Fruit fly (Drosophila melanogaster) whole organism, embryonic: ENCODE results near the gene gukh.

Source experiments
- CG11398 ChIP-seq: fragments of 200-800 bp; sonication (Bioruptor generic); optimal IDR thresholded peaks from 2 replicates; lab custom pipeline; 2016; ENCODE audit warnings: missing biosample characterization, missing genetic modification characterization
- CG12104 ChIP-seq: fragments of 200-800 bp; sonication (Bioruptor generic); optimal IDR thresholded peaks from 3 replicates; lab custom pipeline; 2016; ENCODE audit warnings: missing biosample characterization, missing genetic modification characterization
- CG13123 ChIP-seq: fragments of 200-800 bp; sonication (Bioruptor generic); optimal IDR thresholded peaks from 2 replicates; lab custom pipeline; 2016; ENCODE audit warnings: missing biosample characterization, missing genetic modification characterization
- CG15601 ChIP-seq: fragments of 200-800 bp; sonication (Bioruptor generic); optimal IDR thresholded peaks from 3 replicates; lab custom pipeline; 2019; ENCODE audit warnings: missing biosample characterization, mild to moderate bottlenecking, missing genetic modification characterization, moderate library complexity
- CG16863 ChIP-seq: fragments of 200-800 bp; sonication (Bioruptor generic); optimal IDR thresholded peaks from 3 replicates; lab custom pipeline; 2016; ENCODE audit warnings: missing biosample characterization, missing genetic modification characterization
- CG17568 ChIP-seq: fragments of 200-800 bp; sonication (Bioruptor generic); optimal IDR thresholded peaks from 2 replicates; lab custom pipeline; 2018; ENCODE audit warnings: missing biosample characterization, mild to moderate bottlenecking, missing genetic modification characterization, moderate library complexity
- CG2116 ChIP-seq: fragments of 200-800 bp; sonication (Bioruptor generic); optimal IDR thresholded peaks from 3 replicates; lab custom pipeline; 2018; ENCODE audit warnings: missing biosample characterization, mild to moderate bottlenecking, missing genetic modification characterization
- CG2712 ChIP-seq: fragments of 200-800 bp; optimal IDR thresholded peaks from 3 replicates; lab custom pipeline; 2019; ENCODE audit warnings: missing biosample characterization, mild to moderate bottlenecking, missing genetic modification characterization, moderate library complexity
- CG34376 ChIP-seq: fragments of 200-800 bp; sonication (Bioruptor generic); optimal IDR thresholded peaks from 2 replicates; lab custom pipeline; 2018; ENCODE audit warnings: missing biosample characterization, mild to moderate bottlenecking, missing genetic modification characterization
- CG3995 ChIP-seq: fragments of 200-800 bp; sonication (Bioruptor generic); optimal IDR thresholded peaks from 3 replicates; lab custom pipeline; 2016; ENCODE audit warnings: missing biosample characterization, missing genetic modification characterization
- CG43689 ChIP-seq: fragments of 200-800 bp; sonication (Bioruptor generic); IDR thresholded peaks from 2 replicates; pipeline ENCODE4 v1.3.6; 2022; ENCODE audit warnings: missing biosample characterization, missing genetic modification characterization
- CG4820 ChIP-seq: fragments of 200-800 bp; sonication (Bioruptor generic); optimal IDR thresholded peaks from 3 replicates; lab custom pipeline; 2016; ENCODE audit warnings: missing biosample characterization, missing genetic modification characterization
- CG5953 ChIP-seq: fragments of 200-800 bp; sonication (Bioruptor generic); IDR thresholded peaks from 2 replicates; pipeline ENCODE4 v1.3.6; 2022; ENCODE audit warnings: missing biosample characterization, missing genetic modification characterization
- CG6175 ChIP-seq: fragments of 200-800 bp; sonication (Bioruptor generic); IDR thresholded peaks from 3 replicates; pipeline ENCODE4 v1.3.6; 2022; ENCODE audit warnings: missing biosample characterization, missing genetic modification characterization
- CG7928 ChIP-seq: fragments of 200-800 bp; sonication (Bioruptor generic); optimal IDR thresholded peaks from 2 replicates; lab custom pipeline; 2017; ENCODE audit warnings: missing biosample characterization, mild to moderate bottlenecking, missing genetic modification characterization
- CG8089 ChIP-seq: fragments of 200-800 bp; sonication (Bioruptor generic); optimal IDR thresholded peaks from 3 replicates; lab custom pipeline; 2016; ENCODE audit warnings: missing biosample characterization, missing genetic modification characterization
- CG8290 ChIP-seq, 3 experiments: fragments of 200-800 bp; sonication (Bioruptor generic); optimal IDR thresholded peaks; 2 replicates each; lab custom pipeline; 2016 to 2019; ENCODE audit warnings: missing biosample characterization in 3 of 3, missing genetic modification characterization in 3 of 3, mild to moderate bottlenecking in 2 of 3, moderate library complexity in 1 of 3
- CG8388 ChIP-seq: fragments of 200-800 bp; sonication (Bioruptor generic); optimal IDR thresholded peaks from 2 replicates; lab custom pipeline; 2019; ENCODE audit warnings: missing biosample characterization, mild to moderate bottlenecking, missing genetic modification characterization, moderate library complexity
- CHES-1-like ChIP-seq: fragments of 200-800 bp; sonication (Bioruptor generic); optimal IDR thresholded peaks from 2 replicates; lab custom pipeline; 2016; ENCODE audit warnings: missing biosample characterization, missing genetic modification characterization
- E2f1 ChIP-seq: fragments of 200-800 bp; sonication (Bioruptor generic); IDR thresholded peaks from 2 replicates; pipeline ENCODE4 v1.3.6; 2022; ENCODE audit warnings: missing biosample characterization, missing genetic modification characterization
- Ets97D ChIP-seq: fragments of 200-800 bp; sonication (Bioruptor generic); optimal IDR thresholded peaks from 3 replicates; lab custom pipeline; 2016; ENCODE audit warnings: missing biosample characterization, missing genetic modification characterization
- Gug ChIP-seq: fragments of 200-800 bp; sonication (Bioruptor generic); IDR thresholded peaks from 4 replicates; pipeline ENCODE4 v1.3.6; 2022; ENCODE audit warnings: missing biosample characterization, missing genetic modification characterization
- HLH54F ChIP-seq: fragments of 200-800 bp; sonication (Bioruptor generic); optimal IDR thresholded peaks from 3 replicates; lab custom pipeline; 2016; ENCODE audit warnings: missing biosample characterization, missing genetic modification characterization
- Hey ChIP-seq: fragments of 200-800 bp; sonication (Bioruptor generic); optimal IDR thresholded peaks from 3 replicates; lab custom pipeline; 2018; ENCODE audit warnings: missing biosample characterization, mild to moderate bottlenecking, missing genetic modification characterization
- HmgD ChIP-seq: fragments of 200-800 bp; sonication (Bioruptor generic); optimal IDR thresholded peaks from 3 replicates; lab custom pipeline; 2016; ENCODE audit warnings: missing biosample characterization, missing genetic modification characterization
- Hmx ChIP-seq: fragments of 200-800 bp; sonication (Bioruptor generic); optimal IDR thresholded peaks from 2 replicates; lab custom pipeline; 2016; ENCODE audit warnings: missing biosample characterization, missing genetic modification characterization
- Hsf ChIP-seq: fragments of 200-800 bp; sonication (Bioruptor generic); optimal IDR thresholded peaks from 3 replicates; lab custom pipeline; 2016; ENCODE audit warnings: missing biosample characterization, missing genetic modification characterization
- Med ChIP-seq: fragments of 200-800 bp; sonication (Bioruptor generic); peaks from one replicate; lab custom pipeline; 2016; ENCODE audit warnings: missing biosample characterization, missing genetic modification characterization, mild to moderate bottlenecking, inconsistent platforms, moderate library complexity
- Oli ChIP-seq: fragments of 200-800 bp; sonication (Bioruptor generic); optimal IDR thresholded peaks from 2 replicates; lab custom pipeline; 2018; ENCODE audit warnings: missing biosample characterization, mild to moderate bottlenecking, missing genetic modification characterization, moderate library complexity
- Ssrp ChIP-seq: fragments of 200-800 bp; sonication (Bioruptor generic); optimal IDR thresholded peaks from 2 replicates; lab custom pipeline; 2018; ENCODE audit warnings: missing biosample characterization, mild to moderate bottlenecking, missing genetic modification characterization, moderate library complexity
- Xbp1 ChIP-seq: fragments of 200-800 bp; sonication (Bioruptor generic); optimal IDR thresholded peaks from 3 replicates; lab custom pipeline; 2016; ENCODE audit warnings: missing biosample characterization, mild to moderate bottlenecking, missing genetic modification characterization
- bowl ChIP-seq: fragments of 200-800 bp; sonication (Bioruptor generic); IDR thresholded peaks from 2 replicates; pipeline ENCODE4 v1.3.6; 2022; ENCODE audit warnings: missing biosample characterization, missing genetic modification characterization
- cas ChIP-seq: fragments of 200-800 bp; sonication (Bioruptor generic); IDR thresholded peaks from 2 replicates; pipeline ENCODE4 v1.3.6; 2022; ENCODE audit warnings: missing biosample characterization, missing genetic modification characterization
- chif ChIP-seq, 2 experiments: fragments of 200-800 bp; sonication (Bioruptor generic); optimal IDR thresholded peaks; 3 replicates each; lab custom pipeline; 2016; ENCODE audit warnings: missing biosample characterization in 2 of 2, missing genetic modification characterization in 2 of 2
- odd ChIP-seq: fragments of 200-800 bp; sonication (Bioruptor generic); optimal IDR thresholded peaks from 2 replicates; lab custom pipeline; 2017; ENCODE audit warnings: missing biosample characterization, mild to moderate bottlenecking, missing genetic modification characterization
- pzg ChIP-seq: fragments of 200-800 bp; sonication (Bioruptor generic); optimal IDR thresholded peaks from 3 replicates; lab custom pipeline; 2018; ENCODE audit warnings: missing biosample characterization, mild to moderate bottlenecking, missing genetic modification characterization, moderate library complexity
- sens-2 ChIP-seq: fragments of 200-800 bp; sonication (Bioruptor generic); IDR thresholded peaks from 2 replicates; pipeline ENCODE4 v1.3.6; 2022; ENCODE audit warnings: missing biosample characterization, missing genetic modification characterization
- sima ChIP-seq: fragments of 200-800 bp; sonication (Bioruptor generic); optimal IDR thresholded peaks from 2 replicates; lab custom pipeline; 2016; ENCODE audit warnings: missing biosample characterization, missing genetic modification characterization
- sug ChIP-seq: fragments of 200-800 bp; optimal IDR thresholded peaks from 2 replicates; lab custom pipeline; 2019; ENCODE audit warnings: missing biosample characterization, mild to moderate bottlenecking, missing genetic modification characterization, moderate library complexity
- trem ChIP-seq: fragments of 200-800 bp; optimal IDR thresholded peaks from 3 replicates; lab custom pipeline; 2019; ENCODE audit warnings: missing biosample characterization, mild to moderate bottlenecking, missing genetic modification characterization, moderate library complexity
- usp ChIP-seq: fragments of >200 bp; optimal IDR thresholded peaks from 2 replicates; lab custom pipeline; 2017; ENCODE audit warnings: missing biosample characterization, missing genetic modification characterization
- wor ChIP-seq: fragments of 200-800 bp; sonication (Bioruptor generic); IDR thresholded peaks from 2 replicates; pipeline ENCODE4 v1.3.6; 2022; ENCODE audit warnings: missing biosample characterization, missing genetic modification characterization

Gene gukh

dm6 chr3R:18997388-18998287 is 13.8 kb downstream of the gukh start (continued):
- TF ChIP-seq CG17568 (peak; percentile 95), CG11398 (GFP tag; lab: Kevin White, UChicago) (peak; percentile 87), CG34376 (GFP tag; lab: Kevin White, UChicago) (no peak), trem (tag; lab: Kevin White, UChicago) (peak; percentile 52), Med (peak; percentile 79), CG2116 (peak; percentile 76), CG2712 (tag; lab: Kevin White, UChicago) (peak; percentile 39), sens-2 (GFP tag; lab: Robert Waterston, UW) (peak; percentile 76; the same call in 1 of the 2 replicates), CG8388 (peak; percentile 82), Xbp1 (GFP tag; lab: Kevin White, UChicago) (peak; percentile 13), odd (peak; percentile 95), Hmx (no peak), HLH54F (GFP tag; lab: Kevin White, UChicago) (no peak), Ssrp (tag; lab: Kevin White, UChicago) (peak; percentile 8), CG6175 (GFP tag; lab: Robert Waterston, UW) (no peak), cas (no peak), Oli (tag; lab: Kevin White, UChicago) (peak; percentile 56), CG5953 (peak; percentile 82), CG12104 (GFP tag; lab: Kevin White, UChicago) (peak; percentile 39), wor (GFP tag; lab: Robert Waterston, UW) (peak; percentile 20; the same call in 1 of the 2 replicates), CG8290 (GFP tag; optimal IDR thresholded peaks at IDR 0.05; lab: Kevin White, UChicago) (no peak), CG8290 (tag; optimal IDR thresholded peaks at IDR 0.05; lab: Kevin White, UChicago) (peak; percentile 64 to 97), Gug (GFP tag; lab: Robert Waterston, UW) (no peak), sima (GFP tag; lab: Kevin White, UChicago) (no peak), CG16863 (GFP tag; lab: Kevin White, UChicago) (peak; percentile 82), E2f1 (GFP tag; lab: Robert Waterston, UW) (no peak; the same call in 1 of the 2 replicates), CHES-1-like (GFP tag; lab: Kevin White, UChicago) (peak; percentile 72), CG3995 (GFP tag; lab: Kevin White, UChicago) (no peak), CG13123 (GFP tag; lab: Kevin White, UChicago) (peak; percentile 54), bowl (GFP tag; lab: Robert Waterston, UW) (0 out of 2 replicates have a peak, but pooled peaks have one; percentile 36), CG4820 (no peak), HmgD (no peak), CG7928 (GFP tag; lab: Kevin White, UChicago) (no peak), Hsf (GFP tag; lab: Kevin White, UChicago) (peak; percentile 53), Hey (tag; lab: Kevin White, UChicago) (peak; percentile 73), pzg (no peak), CG8089 (GFP tag; lab: Kevin White, UChicago) (peak; percentile 85), Ets97D (no peak), CG43689 (GFP tag; lab: Robert Waterston, UW) (no peak), chif (GFP tag; optimal IDR thresholded peaks at IDR 0.05; lab: Kevin White, UChicago) (peak; percentile 71 to 78), usp (no peak), sug (tag; lab: Kevin White, UChicago) (peak; percentile 41), CG15601 (peak; percentile 96)
- TF ChIP-seq, all 482 proteins: peak for 246
